Worm (Caenorhabditis elegans): ENCODE results near the gene sre-51.

sre-51 gene

ce11 chrII:12350737-12351275 lies 39.1 kb downstream of the sre-51 start (continued):
- TF ChIP-seq ceh-8 (GFP tag; optimal IDR thresholded peaks at IDR 0.05) = no peak
- TF ChIP-seq C04F5.9 (tag; optimal IDR thresholded peaks at IDR 0.05) = no peak
- no peak for TF ChIP-seq dpl-1 (GFP tag; optimal IDR thresholded peaks at IDR 0.05)
- no peak for TF ChIP-seq pax-3 (tag; optimal IDR thresholded peaks at IDR 0.05)
- no peak for TF ChIP-seq hlh-4 (tag; optimal IDR thresholded peaks at IDR 0.05)
- TF ChIP-seq pag-3 (tag; optimal IDR thresholded peaks at IDR 0.05; ENCODE audit: borderline replicate concordance, insufficient read depth) = no peak
- TF ChIP-seq sptf-1 (tag; optimal IDR thresholded peaks at IDR 0.05) = no peak
- no peak for TF ChIP-seq zag-1 (tag; optimal IDR thresholded peaks at IDR 0.05)

ce11 chrII:12352115-12352514 lies 40.5 kb downstream of the sre-51 start, which contains the start of gene ras-1:
TSS of gene ras-1 (minus strand) at chrII:12352243.
- peak in 1 of 2 experiments; percentile 2 for TF ChIP-seq lsy-2 (tag; optimal IDR thresholded peaks at IDR 0.05)
- no peak for TF ChIP-seq unc-130 (tag; optimal IDR thresholded peaks at IDR 0.05)
- no peak for TF ChIP-seq ceh-8 (GFP tag; optimal IDR thresholded peaks at IDR 0.05)
- TF ChIP-seq efl-1 (optimal IDR thresholded peaks at IDR 0.05) = no peak
- TF ChIP-seq efl-1 (GFP tag; optimal IDR thresholded peaks at IDR 0.05 in 1 of 2) = peak in 1 of 2 experiments; percentile 51
- TF ChIP-seq elt-2 (tag; optimal IDR thresholded peaks at IDR 0.05) = peak; percentile 26
- TF ChIP-seq blmp-1 (tag; optimal IDR thresholded peaks at IDR 0.05) = peak; percentile 1
- no peak for TF ChIP-seq ceh-63 (GFP tag; optimal IDR thresholded peaks at IDR 0.05)
- TF ChIP-seq nhr-77 (tag; optimal IDR thresholded peaks at IDR 0.05) = no peak
- no peak for TF ChIP-seq ztf-4 (tag; optimal IDR thresholded peaks at IDR 0.05)
- no peak for TF ChIP-seq lin-14 (GFP tag; optimal IDR thresholded peaks at IDR 0.05)

ce11 chrII:12353104-12353503 lies 41.4 kb downstream of the sre-51 start:
- TF ChIP-seq nhr-76 (tag; optimal IDR thresholded peaks at IDR 0.05) = no peak
- TF ChIP-seq nhr-28 (tag; optimal IDR thresholded peaks at IDR 0.05) = no peak
- TF ChIP-seq mab-9 (GFP tag; IDR thresholded peaks at IDR 0.05) = no peak
- TF ChIP-seq ceh-82 (tag; optimal IDR thresholded peaks at IDR 0.05) = no peak
- TF ChIP-seq zip-4 (GFP tag; optimal IDR thresholded peaks at IDR 0.05) = no peak
- TF ChIP-seq lin-15B (tag; optimal IDR thresholded peaks at IDR 0.05) = no peak
- TF ChIP-seq swsn-7 (tag; optimal IDR thresholded peaks at IDR 0.05) = no peak
- TF ChIP-seq ceh-90 (tag; optimal IDR thresholded peaks at IDR 0.05) = no peak
- TF ChIP-seq mep-1 (tag; optimal IDR thresholded peaks at IDR 0.05) = no peak
- TF ChIP-seq C34B4.2 (tag; optimal IDR thresholded peaks at IDR 0.05) = no peak
- no peak for TF ChIP-seq lsy-2 (tag; optimal IDR thresholded peaks at IDR 0.05)
- no peak for TF ChIP-seq pqm-1 (tag; optimal IDR thresholded peaks at IDR 0.05)
- no peak for TF ChIP-seq sox-4 (tag; optimal IDR thresholded peaks at IDR 0.05)
- no peak for TF ChIP-seq blmp-1 (tag; optimal IDR thresholded peaks at IDR 0.05)
- TF ChIP-seq unc-98 (GFP tag; IDR thresholded peaks at IDR 0.05) = no peak
- TF ChIP-seq nhr-71 (tag; optimal IDR thresholded peaks at IDR 0.05) = no peak
- no peak for TF ChIP-seq xbp-1 (tag; optimal IDR thresholded peaks at IDR 0.05)
- no peak for TF ChIP-seq ama-1 (optimal IDR thresholded peaks at IDR 0.05)
- TF ChIP-seq lin-35 (GFP tag; optimal IDR thresholded peaks at IDR 0.05) = no peak
- TF ChIP-seq dpl-1 (GFP tag; optimal IDR thresholded peaks at IDR 0.05) = no peak

ce11 chrII:12353816-12354215 lies 42.2 kb downstream of the sre-51 start:
- TF ChIP-seq mdl-1 (tag; optimal IDR thresholded peaks at IDR 0.05) = peak in 1 of 2 experiments; percentile 14
- peak; percentile 51 for TF ChIP-seq lin-14 (GFP tag; optimal IDR thresholded peaks at IDR 0.05)
- peak in 1 of 2 experiments; percentile 25 for TF ChIP-seq lsy-2 (tag; optimal IDR thresholded peaks at IDR 0.05)
- TF ChIP-seq nhr-71 (tag; optimal IDR thresholded peaks at IDR 0.05) = peak; percentile 24
- TF ChIP-seq fos-1 (tag; optimal IDR thresholded peaks at IDR 0.05) = no peak
- no peak for TF ChIP-seq ceh-88 (GFP tag; IDR thresholded peaks at IDR 0.05)
- TF ChIP-seq snu-23 (GFP tag; optimal IDR thresholded peaks at IDR 0.05) = peak; percentile 1
- no peak for TF ChIP-seq jun-1 (tag; optimal IDR thresholded peaks at IDR 0.05)
- TF ChIP-seq lin-39 (tag; optimal IDR thresholded peaks at IDR 0.05) = no peak
- TF ChIP-seq efl-1 (optimal IDR thresholded peaks at IDR 0.05) = no peak
- TF ChIP-seq efl-1 (GFP tag; optimal IDR thresholded peaks at IDR 0.05 in 1 of 2) = peak in 1 of 2 experiments; percentile 56
- TF ChIP-seq rnt-1 (tag; optimal IDR thresholded peaks at IDR 0.05) = peak; percentile 69
- TF ChIP-seq alr-1 (tag; optimal IDR thresholded peaks at IDR 0.05; ENCODE audit: borderline replicate concordance) = no peak
- TF ChIP-seq hpl-2 (GFP tag; optimal IDR thresholded peaks at IDR 0.05) = no peak

Measured in whole organism, L1 larva.